Worm (Caenorhabditis elegans): ENCODE results near the gene tag-266.

DNA sequence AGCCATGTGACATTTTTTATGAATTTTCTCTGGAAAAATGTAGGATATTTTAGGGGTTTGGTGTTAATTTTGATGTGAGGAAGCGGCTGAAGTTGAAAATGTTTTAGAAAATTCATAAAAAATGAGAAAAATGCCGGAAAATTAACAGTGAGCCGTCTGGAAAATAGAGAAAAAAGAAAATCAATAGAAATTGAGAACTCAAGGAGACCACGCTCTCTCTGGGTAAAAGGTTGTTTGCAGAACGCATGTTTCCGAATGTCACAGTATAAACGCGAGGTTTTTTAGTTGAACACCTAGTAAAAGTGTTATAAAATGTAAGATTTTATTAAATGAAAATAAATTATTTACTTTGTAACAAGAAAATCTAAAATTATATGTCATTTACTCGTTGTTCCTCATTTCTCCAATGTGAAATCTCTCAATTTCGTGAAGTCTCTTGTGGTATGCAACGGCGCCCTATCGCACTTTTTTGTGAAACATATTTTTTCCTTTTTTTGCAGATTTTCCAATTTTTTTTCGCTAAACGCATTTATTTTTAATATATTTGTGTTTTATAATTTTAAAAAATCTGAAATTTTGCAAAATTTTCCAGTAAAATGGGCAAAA, at the start of gene tag-266, which contains the start of gene tag-267:
- TF ChIP-seq T20F7.1 (GFP tag; optimal IDR thresholded peaks at IDR 0.05) (no peak), lsy-2 (tag; optimal IDR thresholded peaks at IDR 0.05) (peak in 1 of 2 experiments; percentile 73), nhr-11 (tag; optimal IDR thresholded peaks at IDR 0.05) (peak; percentile 44), ama-1 (optimal IDR thresholded peaks at IDR 0.05) (no peak), zag-1 (tag; optimal IDR thresholded peaks at IDR 0.05) (no peak)

All from whole organism, L4 larva.